Worm (Caenorhabditis elegans) whole organism, young adult: ENCODE data around the gene sto-4.

Experiments
- B0019.2 ChIP-seq: fragments of 200-800 bp; sonication (Bioruptor generic); conservative IDR thresholded peaks from 2 replicates; pipeline ENCODE4 v1.3.6; 2022; ENCODE audit warnings: missing genetic modification reagents, missing genetic modification characterization, missing compliant biosample characterization
- F23B12.7 ChIP-seq: sonication (generic microtip); optimal IDR thresholded peaks from 2 replicates; lab custom pipeline; 2017; ENCODE audit warnings: missing genetic modification characterization, mild to moderate bottlenecking, missing compliant biosample characterization, antibody characterized with exemption, moderate library complexity; ENCODE audit not compliant: insufficient read depth
- F49E8.2 ChIP-seq: sonication (generic microtip); optimal IDR thresholded peaks from 3 replicates; lab custom pipeline; 2017; ENCODE audit warnings: missing genetic modification characterization, mild to moderate bottlenecking, missing compliant biosample characterization, antibody characterized with exemption, moderate library complexity; ENCODE audit not compliant: insufficient read depth
- F57C9.4 ChIP-seq: sonication (generic microtip); optimal IDR thresholded peaks from 2 replicates; lab custom pipeline; 2017; ENCODE audit warnings: mild to moderate bottlenecking, missing genetic modification characterization, missing compliant biosample characterization
- ZK185.1 ChIP-seq: sonication (generic microtip); optimal IDR thresholded peaks from 2 replicates; lab custom pipeline; 2016; ENCODE audit warnings: mild to moderate bottlenecking, missing genetic modification characterization, missing compliant biosample characterization; ENCODE audit not compliant: poor library complexity, severe bottlenecking
- aptf-3 ChIP-seq: fragments of 200-800 bp; sonication (Bioruptor generic); IDR thresholded peaks from 2 replicates; pipeline ENCODE4 v1.3.6; 2022; ENCODE audit warnings: missing genetic modification characterization, missing compliant biosample characterization
- atf-7 ChIP-seq: sonication (generic microtip); optimal IDR thresholded peaks from 2 replicates; lab custom pipeline; 2017; ENCODE audit warnings: mild to moderate bottlenecking, missing genetic modification characterization, missing compliant biosample characterization
- attf-5 ChIP-seq: fragments of 200-800 bp; sonication (Bioruptor generic); optimal IDR thresholded peaks from 2 replicates; lab custom pipeline; 2018; ENCODE audit warnings: mild to moderate bottlenecking, missing genetic modification characterization, missing compliant biosample characterization
- cebp-1 ChIP-seq, 2 experiments: fragments of 200-800 bp in 1 of 2; sonication (Bioruptor generic) in 1 of 2; sonication (generic microtip) in 1 of 2; IDR thresholded peaks in 1 of 2; optimal IDR thresholded peaks in 1 of 2; 2 replicates each; pipeline versions ENCODE4 v1.3.6 to Lab custom; 2017 to 2022; ENCODE audit warnings: missing compliant biosample characterization in 2 of 2, missing genetic modification characterization in 2 of 2, mild to moderate bottlenecking in 1 of 2, missing genetic modification reagents in 1 of 2, moderate library complexity in 1 of 2
- ceh-27 ChIP-seq: fragments of 200-800 bp; sonication (Bioruptor generic); optimal IDR thresholded peaks from 2 replicates; lab custom pipeline; 2018; ENCODE audit warnings: mild to moderate bottlenecking, missing genetic modification characterization, moderate library complexity, missing compliant biosample characterization
- ceh-79 ChIP-seq: sonication (generic microtip); optimal IDR thresholded peaks from 2 replicates; lab custom pipeline; 2017; ENCODE audit warnings: mild to moderate bottlenecking, missing genetic modification characterization, missing compliant biosample characterization
- chd-7 ChIP-seq: sonication (generic microtip); optimal IDR thresholded peaks from 2 replicates; lab custom pipeline; 2016; ENCODE audit warnings: mild to moderate bottlenecking, missing genetic modification characterization, moderate library complexity, missing compliant biosample characterization
- die-1 ChIP-seq: sonication (generic microtip); optimal IDR thresholded peaks from 2 replicates; lab custom pipeline; 2016; ENCODE audit warnings: missing genotype, mild to moderate bottlenecking, missing genetic modification characterization, missing compliant biosample characterization
- dox-1 ChIP-seq: fragments of 200-800 bp; sonication (Bioruptor generic); IDR thresholded peaks from 2 replicates; pipeline ENCODE4 v1.3.6; 2022; ENCODE audit warnings: missing genetic modification reagents, missing genetic modification characterization, missing compliant biosample characterization
- egl-18 ChIP-seq: fragments of 200-800 bp; sonication (Bioruptor generic); IDR thresholded peaks from 2 replicates; pipeline ENCODE4 v1.3.6; 2022; ENCODE audit warnings: missing genetic modification reagents, missing genetic modification characterization, missing compliant biosample characterization
- ets-4 ChIP-seq: fragments of 200-800 bp; sonication (Bioruptor generic); optimal IDR thresholded peaks from 2 replicates; lab custom pipeline; 2018; ENCODE audit warnings: mild to moderate bottlenecking, missing genetic modification characterization, missing compliant biosample characterization
- him-1 ChIP-seq: sonication (generic microtip); optimal IDR thresholded peaks from 2 replicates; lab custom pipeline; 2016; ENCODE audit warnings: missing genotype, missing genetic modification reagents, missing genetic modification characterization, missing compliant biosample characterization
- hmg-1.2 ChIP-seq: fragments of 200-800 bp; sonication (Bioruptor generic); IDR thresholded peaks from 2 replicates; pipeline ENCODE4 v1.3.6; 2022; ENCODE audit warnings: missing genetic modification reagents, missing genetic modification characterization, missing compliant biosample characterization
- let-526 ChIP-seq: fragments of 200-800 bp; sonication (Bioruptor generic); IDR thresholded peaks from 2 replicates; pipeline ENCODE4 v1.3.6; 2022; ENCODE audit warnings: missing genetic modification reagents, missing genetic modification characterization, missing compliant biosample characterization
- let-607 ChIP-seq, 2 experiments: fragments of 200-800 bp in 1 of 2; sonication (Bioruptor generic) in 1 of 2; sonication (generic microtip) in 1 of 2; optimal IDR thresholded peaks; 2 replicates each; lab custom pipeline; 2016 to 2018; ENCODE audit warnings: mild to moderate bottlenecking in 2 of 2, missing compliant biosample characterization in 2 of 2, missing genetic modification characterization in 2 of 2, moderate library complexity in 2 of 2, missing genotype in 1 of 2
- lin-26 ChIP-seq: fragments of 200-800 bp; sonication (Bioruptor generic); IDR thresholded peaks from 2 replicates; pipeline ENCODE4 v1.3.6; 2022; ENCODE audit warnings: missing genetic modification reagents, missing genetic modification characterization, missing compliant biosample characterization
- lin-40 ChIP-seq: sonication (generic microtip); optimal IDR thresholded peaks from 2 replicates; lab custom pipeline; 2016; ENCODE audit warnings: missing genetic modification characterization, mild to moderate bottlenecking, missing compliant biosample characterization, missing genotype, missing genetic modification reagents
- lir-1 ChIP-seq: fragments of 200-800 bp; sonication (Bioruptor generic); conservative IDR thresholded peaks from 2 replicates; pipeline ENCODE4 v1.3.6; 2022; ENCODE audit warnings: missing genetic modification reagents, missing genetic modification characterization, missing compliant biosample characterization
- mcd-1 ChIP-seq: fragments of 200-800 bp; sonication (Bioruptor generic); IDR thresholded peaks from 2 replicates; pipeline ENCODE4 v1.3.6; 2022; ENCODE audit warnings: missing genetic modification reagents, missing genetic modification characterization, missing compliant biosample characterization
- nfya-2 ChIP-seq: fragments of 200-800 bp; sonication (Bioruptor generic); IDR thresholded peaks from 2 replicates; pipeline ENCODE4 v1.3.6; 2022; ENCODE audit warnings: missing genetic modification reagents, missing genetic modification characterization, missing compliant biosample characterization
- nhr-80 ChIP-seq: sonication (generic microtip); optimal IDR thresholded peaks from 2 replicates; lab custom pipeline; 2016; ENCODE audit warnings: missing genetic modification characterization, missing compliant biosample characterization
- nhr-90 ChIP-seq: sonication (generic microtip); optimal IDR thresholded peaks from 2 replicates; lab custom pipeline; 2016; ENCODE audit warnings: missing genotype, mild to moderate bottlenecking, missing genetic modification characterization, missing compliant biosample characterization
- snpc-4 ChIP-seq, 5 experiments: fragments of 150-350 bp in 1 of 5; sonication (generic microtip) in 4 of 5; optimal IDR thresholded peaks; 2 replicates each; lab custom pipeline; 2014 to 2018; ENCODE audit warnings: missing genetic modification characterization in 5 of 5, missing biosample characterization in 3 of 5, antibody characterized with exemption in 2 of 5, mild to moderate bottlenecking in 2 of 5, missing compliant biosample characterization in 2 of 5, missing genotype in 2 of 5, moderate library complexity in 2 of 5, missing genetic modification reagents in 1 of 5
- somi-1 ChIP-seq: fragments of 200-800 bp; sonication (Bioruptor generic); optimal IDR thresholded peaks from 2 replicates; lab custom pipeline; 2018; ENCODE audit warnings: mild to moderate bottlenecking, missing genetic modification characterization, missing compliant biosample characterization
- tbp1 ChIP-seq: fragments of 200-800 bp; sonication (Bioruptor generic); optimal IDR thresholded peaks from 2 replicates; lab custom pipeline; 2018; ENCODE audit warnings: mild to moderate bottlenecking, missing genetic modification characterization, missing compliant biosample characterization
- unc-62 ChIP-seq: fragments of 150-350 bp; optimal IDR thresholded peaks from 2 replicates; lab custom pipeline; 2014; ENCODE audit warnings: missing biosample characterization, missing genetic modification reagents, missing genetic modification characterization

The sto-4 gene

DNA sequence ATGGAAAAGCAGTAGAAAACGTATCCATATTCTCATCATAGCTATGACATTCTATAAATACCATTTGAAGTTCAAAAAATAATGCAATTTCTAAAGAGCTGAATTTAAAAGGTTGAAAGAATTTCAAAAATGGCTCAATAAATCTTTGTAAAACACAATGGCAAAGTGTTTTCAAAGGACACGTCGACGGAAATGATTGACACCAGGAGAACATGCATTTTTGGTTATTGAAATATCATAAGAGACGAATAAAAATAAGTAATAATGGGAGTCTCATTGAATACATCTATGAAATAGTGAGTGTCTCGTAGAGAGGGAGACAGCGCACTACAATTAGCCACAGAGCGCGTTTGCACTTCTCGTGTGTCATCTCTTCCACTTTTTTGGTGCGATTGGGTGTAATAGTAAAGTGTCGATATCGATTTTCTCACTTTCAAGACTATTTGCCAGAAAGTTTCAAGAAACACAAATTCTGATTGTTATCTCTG, 12.6 kb downstream of the sto-4 start, which contains the start of gene T04F8.2:
Gene T04F8.2, minus strand, starts transcription at position 51 of the 488 bp plus-strand sequence.
- peak; percentile 40; the same call in 1 of the 2 replicates for TF ChIP-seq hmg-1.2 (GFP tag; lab: Robert Waterston, UW)
- TF ChIP-seq him-1 (tag; lab: Kevin White, UChicago): no peak
- peak; percentile 37; the same call in 1 of the 2 replicates for TF ChIP-seq lin-26
- no peak for TF ChIP-seq F49E8.2
- TF ChIP-seq ceh-27 (GFP tag; lab: Kevin White, UChicago): peak; percentile 39
- peak; percentile 67 for TF ChIP-seq lin-40
- TF ChIP-seq ZK185.1 (tag; lab: Kevin White, UChicago): peak; percentile 64
- no peak for TF ChIP-seq snpc-4 (GFP tag; optimal IDR thresholded peaks at IDR 0.05; lab: Kevin White, UChicago)
- TF ChIP-seq snpc-4 (tag; optimal IDR thresholded peaks at IDR 0.05; lab: Kevin White, UChicago): peak in 1 of 4 experiments; percentile 32
- no peak for TF ChIP-seq B0019.2 (GFP tag; lab: Robert Waterston, UW)
- TF ChIP-seq attf-5 (GFP tag; lab: Kevin White, UChicago): peak; percentile 52
- TF ChIP-seq cebp-1 (GFP tag; IDR thresholded peaks at IDR 0.05; lab: Robert Waterston, UW): no peak
- TF ChIP-seq cebp-1 (tag; optimal IDR thresholded peaks at IDR 0.05; lab: Kevin White, UChicago): peak; percentile 67
- peak; percentile 52; the same call in 1 of the 2 replicates for TF ChIP-seq dox-1 (GFP tag; lab: Robert Waterston, UW)
- TF ChIP-seq F23B12.7 (tag; lab: Kevin White, UChicago): peak; percentile 53
- peak; percentile 94 for TF ChIP-seq let-607 (tag; optimal IDR thresholded peaks at IDR 0.05; lab: Kevin White, UChicago)
- no peak for TF ChIP-seq somi-1 (GFP tag; lab: Kevin White, UChicago)
- TF ChIP-seq mcd-1: peak; percentile 92
- TF ChIP-seq nhr-80 (tag; lab: Kevin White, UChicago): peak; percentile 91

DNA sequence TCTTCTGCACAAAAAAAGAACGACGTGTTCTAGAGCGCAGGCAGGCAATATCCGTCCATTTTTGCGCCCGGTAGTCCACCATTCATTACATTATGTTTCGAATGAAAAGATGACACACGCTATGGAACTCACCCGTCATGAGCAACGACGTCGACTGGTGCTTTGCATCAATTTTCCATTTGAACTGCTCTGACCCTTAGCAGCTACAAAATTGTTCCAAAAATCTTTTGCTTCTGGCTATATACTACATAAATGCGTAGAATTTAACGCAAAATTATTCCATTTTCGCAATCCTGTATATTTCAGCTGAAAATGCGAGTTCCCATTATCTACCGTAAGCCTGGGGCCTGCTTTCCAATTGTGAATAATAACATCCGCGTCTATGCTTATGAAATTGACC, 14.4 kb downstream of the sto-4 start, which contains the start of gene T04F8.3:
Gene T04F8.3, plus strand, starts transcription at position 301 of the 400 bp plus-strand sequence.
- TF ChIP-seq chd-7 (tag; lab: Kevin White, UChicago): no peak
- TF ChIP-seq nfya-2 (GFP tag; lab: Robert Waterston, UW): no peak
- no peak for TF ChIP-seq lir-1 (GFP tag; lab: Robert Waterston, UW)
- TF ChIP-seq him-1 (tag; lab: Kevin White, UChicago): no peak
- no peak for TF ChIP-seq egl-18 (GFP tag; lab: Robert Waterston, UW)
- TF ChIP-seq B0019.2 (GFP tag; lab: Robert Waterston, UW): no peak
- no peak for TF ChIP-seq die-1 (tag; lab: Kevin White, UChicago)
- TF ChIP-seq, all 124 proteins: peak for 0

DNA sequence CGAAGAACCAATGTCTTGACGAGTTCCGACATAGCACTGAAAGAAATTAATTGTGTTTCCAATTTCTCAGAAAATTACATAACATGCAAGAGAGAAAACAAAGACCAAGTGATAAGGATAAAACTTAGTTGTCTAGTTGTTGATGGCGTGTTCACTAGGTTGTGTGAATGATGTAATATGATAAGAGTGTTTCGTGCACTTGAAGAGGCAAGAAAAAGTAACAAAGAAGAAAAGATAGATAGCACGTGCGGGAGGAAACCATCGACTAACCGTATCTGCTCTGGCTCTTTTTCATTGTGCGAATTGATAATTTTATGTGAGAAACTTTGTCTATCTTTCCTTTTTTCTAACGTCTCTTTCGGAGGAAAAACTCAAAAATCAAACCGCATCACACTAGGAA, 17.7 kb downstream of the sto-4 start, which contains the start of gene sfxn-1.5:
Gene sfxn-1.5, minus strand, starts transcription at position 36 of the 400 bp plus-strand sequence.
- peak; percentile 94 for TF ChIP-seq nhr-80 (tag; lab: Kevin White, UChicago)
- TF ChIP-seq atf-7: peak; percentile 31
- no peak for TF ChIP-seq nhr-90 (tag; lab: Kevin White, UChicago)
- no peak for TF ChIP-seq F57C9.4 (tag; lab: Kevin White, UChicago)
- TF ChIP-seq F23B12.7 (tag; lab: Kevin White, UChicago): no peak
- no peak for TF ChIP-seq aptf-3 (GFP tag; lab: Robert Waterston, UW)
- no peak for TF ChIP-seq ets-4 (GFP tag; lab: Kevin White, UChicago)
- no peak for TF ChIP-seq let-526 (GFP tag; lab: Robert Waterston, UW)
- peak; percentile 35; the same call in 1 of the 2 replicates for TF ChIP-seq dox-1 (GFP tag; lab: Robert Waterston, UW)
- no peak for TF ChIP-seq unc-62 (GFP tag; lab: Kevin White, UChicago)
- peak in 1 of 2 experiments; percentile 50 for TF ChIP-seq let-607 (tag; optimal IDR thresholded peaks at IDR 0.05; lab: Kevin White, UChicago)
- no peak for TF ChIP-seq ceh-79 (tag; lab: Kevin White, UChicago)
- peak; percentile 7 for TF ChIP-seq tbp1 (GFP tag; lab: Kevin White, UChicago)
